Fruit fly (Drosophila melanogaster): ENCODE results near the gene CG14949.
A peak's percentile ranks its signal among the peaks of the same experiment; 100 is the strongest.

CG14949 gene

DNA sequence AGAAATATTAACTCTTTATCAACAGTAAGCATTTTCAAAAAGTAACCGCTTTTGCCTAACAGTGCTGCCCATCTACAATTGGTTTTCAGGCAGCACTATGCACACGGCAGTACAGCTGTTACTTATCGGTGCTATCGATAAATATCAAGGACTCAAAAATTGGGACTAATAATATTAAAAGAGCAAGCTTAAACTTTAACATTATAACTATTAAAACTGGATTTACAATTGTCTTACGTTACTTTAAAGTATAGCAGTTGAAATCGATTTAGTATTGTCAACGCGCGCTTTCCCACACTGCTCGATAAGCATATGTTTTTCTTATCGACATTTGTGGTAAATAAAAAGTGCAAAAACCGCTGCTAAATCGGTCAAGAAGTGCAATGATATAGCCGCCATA, 11.8 kb downstream of the CG14949 start, which contains the start of the genes CG42245 and MEP-1 (continued):
- no peak for TF ChIP-seq woc (GFP tag; optimal IDR thresholded peaks at IDR 0.05)
- peak; percentile 78 for TF ChIP-seq Jra (GFP tag; optimal IDR thresholded peaks at IDR 0.05)
- peak; percentile 88 for TF ChIP-seq brk (GFP tag; optimal IDR thresholded peaks at IDR 0.05)
- peak; percentile 42 to 61 for TF ChIP-seq foxo (GFP tag; optimal IDR thresholded peaks at IDR 0.05)

DNA sequence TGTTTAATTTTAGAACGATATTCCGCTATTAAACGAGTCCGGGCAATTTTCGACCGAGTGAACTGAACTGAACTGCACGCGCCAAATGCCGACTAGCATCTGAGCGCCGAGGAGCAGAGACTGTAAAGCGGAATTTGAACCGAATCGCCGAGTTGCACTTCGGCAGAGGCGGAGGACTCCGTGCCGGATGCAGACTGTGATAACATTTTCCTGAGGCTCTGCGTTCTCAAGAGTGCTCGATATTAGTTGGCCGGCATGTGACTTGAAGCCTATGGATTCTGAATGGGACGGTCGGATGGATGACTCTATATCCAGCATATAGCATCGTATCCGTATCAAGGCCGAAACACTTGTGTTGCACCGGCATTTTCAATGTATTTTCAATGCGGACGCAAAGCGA, 13.3 kb downstream of the CG14949 start, which contains the start of gene Pxn:
Pxn (minus strand) TSS at position 101 of the 400 bp plus-strand sequence.
- no peak for TF ChIP-seq N (GFP tag; optimal IDR thresholded peaks at IDR 0.05)
- no peak for TF ChIP-seq woc (GFP tag; optimal IDR thresholded peaks at IDR 0.05)
- no peak for TF ChIP-seq usp (GFP tag; optimal IDR thresholded peaks at IDR 0.05)
- TF ChIP-seq Hnf4 (GFP tag; optimal IDR thresholded peaks at IDR 0.05), result no peak
- TF ChIP-seq CG9705 (GFP tag; optimal IDR thresholded peaks at IDR 0.05), result no peak
- no peak for TF ChIP-seq CG32264 (GFP tag; optimal IDR thresholded peaks at IDR 0.05)
- no peak for TF ChIP-seq GATAd (GFP tag; optimal IDR thresholded peaks at IDR 0.05)
- no peak for TF ChIP-seq lola (GFP tag; optimal IDR thresholded peaks at IDR 0.05)
- TF ChIP-seq Dif (GFP tag; optimal IDR thresholded peaks at IDR 0.05; ENCODE audit: partially characterized antibody), result no peak
- no peak for TF ChIP-seq dl (GFP tag; optimal IDR thresholded peaks at IDR 0.05; ENCODE audit: insufficient read depth in 1 of 2, partially characterized antibody in 2 of 2)
- TF ChIP-seq psq (GFP tag; optimal IDR thresholded peaks at IDR 0.05), result no peak
- no peak for TF ChIP-seq Sp1 (GFP tag; optimal IDR thresholded peaks at IDR 0.05)
- no peak for TF ChIP-seq dsf (GFP tag; optimal IDR thresholded peaks at IDR 0.05; ENCODE audit: borderline replicate concordance)

DNA sequence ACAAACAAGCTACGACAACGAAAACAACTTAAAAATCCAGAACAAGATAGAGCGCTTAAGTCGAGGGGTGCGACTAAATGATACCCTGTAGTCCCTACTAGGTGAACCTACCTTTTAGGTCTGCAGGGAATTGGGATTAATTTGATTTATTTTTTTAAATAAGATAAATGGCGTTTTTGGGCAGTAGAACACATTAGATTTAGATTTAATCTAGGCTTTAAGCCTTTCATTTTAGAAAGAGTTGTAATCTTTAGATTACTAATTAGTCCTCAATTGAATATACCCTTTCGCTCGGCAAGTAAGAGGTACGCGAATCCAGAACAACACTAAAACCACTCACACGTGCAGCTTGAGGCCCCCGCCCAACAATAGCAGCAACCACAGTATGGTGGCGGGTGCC, 29.0 kb downstream of the CG14949 start:
- TF ChIP-seq sv (GFP tag; optimal IDR thresholded peaks at IDR 0.05) (no peak), fru (GFP tag; optimal IDR thresholded peaks at IDR 0.05) (no peak), Mio (GFP tag; optimal IDR thresholded peaks at IDR 0.05) (no peak), N (GFP tag; optimal IDR thresholded peaks at IDR 0.05) (no peak), lola (GFP tag; optimal IDR thresholded peaks at IDR 0.05) (no peak), usp (GFP tag; optimal IDR thresholded peaks at IDR 0.05) (no peak), Rel (GFP tag; optimal IDR thresholded peaks at IDR 0.05) (no peak), Rel (tag; optimal IDR thresholded peaks at IDR 0.05) (no peak), Hr83 (GFP tag; optimal IDR thresholded peaks at IDR 0.05; ENCODE audit: poor library complexity, severe bottlenecking) (no peak), Jra (GFP tag; optimal IDR thresholded peaks at IDR 0.05) (no peak), Abd-B (GFP tag; optimal IDR thresholded peaks at IDR 0.05) (no peak), CG32264 (GFP tag; optimal IDR thresholded peaks at IDR 0.05) (no peak), CG9705 (GFP tag; optimal IDR thresholded peaks at IDR 0.05) (no peak), rgr (GFP tag; optimal IDR thresholded peaks at IDR 0.05) (no peak), jim (GFP tag; optimal IDR thresholded peaks at IDR 0.05) (no peak), Hnf4 (GFP tag; optimal IDR thresholded peaks at IDR 0.05) (no peak)

DNA sequence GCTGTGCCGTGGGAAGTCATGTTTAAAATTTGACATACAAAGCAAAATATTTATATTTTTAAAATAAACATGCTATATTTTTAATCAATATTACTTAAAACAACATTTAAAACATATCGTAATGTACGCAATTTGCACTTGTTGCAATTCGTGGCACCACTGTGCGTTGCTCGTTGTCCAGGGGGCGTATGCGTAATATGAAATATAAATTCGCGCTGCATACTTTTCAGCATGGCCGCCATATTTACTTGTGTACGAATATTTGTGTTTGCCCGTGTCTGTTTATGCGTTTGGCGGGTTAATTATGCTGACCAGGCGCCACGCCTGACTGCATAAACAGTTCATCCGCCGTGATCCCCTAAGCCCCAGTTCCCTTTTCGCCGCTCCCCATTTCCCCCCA, 34.4 kb downstream of the CG14949 start:
- no peak for TF ChIP-seq Hr83 (GFP tag; optimal IDR thresholded peaks at IDR 0.05; ENCODE audit: poor library complexity, severe bottlenecking)
- no peak for TF ChIP-seq brk (GFP tag; optimal IDR thresholded peaks at IDR 0.05)
- no peak for TF ChIP-seq HLH106 (tag; optimal IDR thresholded peaks at IDR 0.05)
- no peak for TF ChIP-seq Jra (GFP tag; optimal IDR thresholded peaks at IDR 0.05)
- no peak for TF ChIP-seq Hnf4 (GFP tag; optimal IDR thresholded peaks at IDR 0.05)
- TF ChIP-seq Abd-B (GFP tag; optimal IDR thresholded peaks at IDR 0.05), result no peak
- no peak for TF ChIP-seq CG32264 (GFP tag; optimal IDR thresholded peaks at IDR 0.05)
- no peak for TF ChIP-seq pan (optimal IDR thresholded peaks at IDR 0.05)
- TF ChIP-seq fru (GFP tag; optimal IDR thresholded peaks at IDR 0.05), result no peak
- no peak for TF ChIP-seq Dif (GFP tag; optimal IDR thresholded peaks at IDR 0.05; ENCODE audit: partially characterized antibody)
- TF ChIP-seq Myc (optimal IDR thresholded peaks at IDR 0.05), result no peak
- TF ChIP-seq CG9705 (GFP tag; optimal IDR thresholded peaks at IDR 0.05), result no peak
- TF ChIP-seq Mio (GFP tag; optimal IDR thresholded peaks at IDR 0.05), result no peak
- TF ChIP-seq dsf (GFP tag; optimal IDR thresholded peaks at IDR 0.05; ENCODE audit: borderline replicate concordance), result no peak
- no peak for TF ChIP-seq h (GFP tag; optimal IDR thresholded peaks at IDR 0.05)

DNA sequence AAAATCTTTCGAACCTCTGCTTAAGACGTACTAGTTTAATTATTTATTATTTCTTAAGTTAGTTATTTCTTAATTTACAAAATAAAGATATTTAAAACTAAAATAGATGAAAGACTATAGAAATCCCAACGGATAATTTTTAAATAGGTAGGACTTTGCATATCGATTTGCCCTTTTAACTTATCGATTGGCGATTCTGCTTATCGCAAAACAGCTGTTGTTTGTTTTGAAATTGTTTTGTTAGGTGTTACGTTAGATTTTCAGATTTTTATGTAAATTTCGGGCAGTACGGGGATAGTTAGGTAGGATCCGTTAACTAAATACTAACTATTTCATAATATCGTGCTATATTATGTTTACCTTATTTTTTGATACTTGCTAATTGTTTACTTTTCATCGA, 43.1 kb downstream of the CG14949 start, which contains the start of gene CG16986:
CG16986 (plus strand) TSS at position 188 of the 400 bp plus-strand sequence.
- TF ChIP-seq sage (GFP tag; optimal IDR thresholded peaks at IDR 0.05) (no peak), N (GFP tag; optimal IDR thresholded peaks at IDR 0.05) (no peak)
